Fruit fly (Drosophila melanogaster) whole organism, adult: ENCODE results near the gene CG13784.

Experiments used
- CG11617 ChIP-seq: fragments of 200-800 bp; sonication (Bioruptor generic); optimal IDR thresholded peaks from 2 replicates; lab custom pipeline; 2017; ENCODE audit warnings: mild to moderate bottlenecking, missing biosample characterization, missing genetic modification reagents, missing genetic modification characterization
- CG12768 ChIP-seq: fragments of 200-800 bp; sonication (Bioruptor generic); optimal IDR thresholded peaks from 2 replicates; lab custom pipeline; 2017; ENCODE audit warnings: missing biosample characterization, missing genetic modification characterization, mild to moderate bottlenecking, moderate library complexity, missing genetic modification reagents
- CG14711 ChIP-seq: fragments of 200-800 bp; sonication (Bioruptor generic); optimal IDR thresholded peaks from 2 replicates; lab custom pipeline; 2018; ENCODE audit warnings: missing biosample characterization, mild to moderate bottlenecking, missing genetic modification characterization, moderate library complexity
- CG1620 ChIP-seq: fragments of 200-800 bp; sonication (Bioruptor generic); optimal IDR thresholded peaks from 2 replicates; lab custom pipeline; 2016; ENCODE audit warnings: missing biosample characterization, missing genetic modification characterization
- CG33017 ChIP-seq: fragments of 200-800 bp; sonication (Bioruptor generic); optimal IDR thresholded peaks from 2 replicates; lab custom pipeline; 2018; ENCODE audit warnings: missing biosample characterization, mild to moderate bottlenecking, missing genetic modification characterization, moderate library complexity
- CG5204 ChIP-seq: fragments of 200-800 bp; sonication (Bioruptor generic); optimal IDR thresholded peaks from 2 replicates; lab custom pipeline; 2016; ENCODE audit warnings: missing biosample characterization, missing genetic modification characterization
- CG7045 ChIP-seq: fragments of 200-800 bp; sonication (Bioruptor generic); optimal IDR thresholded peaks from 2 replicates; lab custom pipeline; 2017; ENCODE audit warnings: missing biosample characterization, mild to moderate bottlenecking, missing genetic modification characterization
- CG7101 ChIP-seq: fragments of 200-800 bp; sonication (Bioruptor generic); optimal IDR thresholded peaks from 2 replicates; lab custom pipeline; 2018; ENCODE audit warnings: missing biosample characterization, mild to moderate bottlenecking, missing genetic modification characterization, moderate library complexity
- Clk ChIP-seq: fragments of 200-800 bp; sonication (Bioruptor generic); optimal IDR thresholded peaks from 2 replicates; lab custom pipeline; 2017; ENCODE audit warnings: missing biosample characterization, missing genetic modification characterization
- Crg-1 ChIP-seq: fragments of 200-800 bp; sonication (Bioruptor generic); optimal IDR thresholded peaks from 2 replicates; lab custom pipeline; 2016; ENCODE audit warnings: missing biosample characterization, missing genetic modification characterization
- Hr96 ChIP-seq: fragments of 200-800 bp; sonication (Bioruptor generic); optimal IDR thresholded peaks from 2 replicates; lab custom pipeline; 2016; ENCODE audit warnings: missing biosample characterization, missing genetic modification characterization
- Mnt ChIP-seq: fragments of 200-800 bp; sonication (Bioruptor generic); optimal IDR thresholded peaks from 2 replicates; lab custom pipeline; 2016; ENCODE audit warnings: missing biosample characterization, mild to moderate bottlenecking, missing genetic modification characterization
- bab1 ChIP-seq: fragments of 200-800 bp; sonication (Bioruptor generic); optimal IDR thresholded peaks from 3 replicates; lab custom pipeline; 2019; ENCODE audit warnings: missing biosample characterization, mild to moderate bottlenecking, missing genetic modification characterization, moderate library complexity
- cic ChIP-seq: fragments of 200-800 bp; sonication (Bioruptor generic); optimal IDR thresholded peaks from 2 replicates; lab custom pipeline; 2017; ENCODE audit warnings: missing biosample characterization, mild to moderate bottlenecking, missing genetic modification characterization, moderate library complexity
- cnc ChIP-seq, 2 experiments: fragments of >200 bp; optimal IDR thresholded peaks; 2 replicates each; lab custom pipeline; 2017
- kay ChIP-seq: fragments of 200-800 bp; sonication (Bioruptor generic); peaks from one replicate; lab custom pipeline; 2016; ENCODE audit warnings: missing biosample characterization, missing genetic modification characterization, borderline replicate concordance
- ovo ChIP-seq: fragments of 200-800 bp; sonication (Bioruptor generic); optimal IDR thresholded peaks from 2 replicates; lab custom pipeline; 2016; ENCODE audit warnings: missing biosample characterization, missing genetic modification characterization
- pad ChIP-seq: fragments of 200-800 bp; sonication (Bioruptor generic); optimal IDR thresholded peaks from 3 replicates; lab custom pipeline; 2017; ENCODE audit warnings: missing biosample characterization, missing genetic modification characterization, mild to moderate bottlenecking, moderate library complexity, missing genetic modification reagents
- tj ChIP-seq: fragments of 200-800 bp; sonication (Bioruptor generic); optimal IDR thresholded peaks from 3 replicates; lab custom pipeline; 2017; ENCODE audit warnings: missing biosample characterization, mild to moderate bottlenecking, missing genetic modification characterization, moderate library complexity
- toe ChIP-seq: fragments of 200-800 bp; sonication (Bioruptor generic); optimal IDR thresholded peaks from 2 replicates; lab custom pipeline; 2016; ENCODE audit warnings: missing biosample characterization, missing genetic modification characterization

The CG13784 gene

DNA sequence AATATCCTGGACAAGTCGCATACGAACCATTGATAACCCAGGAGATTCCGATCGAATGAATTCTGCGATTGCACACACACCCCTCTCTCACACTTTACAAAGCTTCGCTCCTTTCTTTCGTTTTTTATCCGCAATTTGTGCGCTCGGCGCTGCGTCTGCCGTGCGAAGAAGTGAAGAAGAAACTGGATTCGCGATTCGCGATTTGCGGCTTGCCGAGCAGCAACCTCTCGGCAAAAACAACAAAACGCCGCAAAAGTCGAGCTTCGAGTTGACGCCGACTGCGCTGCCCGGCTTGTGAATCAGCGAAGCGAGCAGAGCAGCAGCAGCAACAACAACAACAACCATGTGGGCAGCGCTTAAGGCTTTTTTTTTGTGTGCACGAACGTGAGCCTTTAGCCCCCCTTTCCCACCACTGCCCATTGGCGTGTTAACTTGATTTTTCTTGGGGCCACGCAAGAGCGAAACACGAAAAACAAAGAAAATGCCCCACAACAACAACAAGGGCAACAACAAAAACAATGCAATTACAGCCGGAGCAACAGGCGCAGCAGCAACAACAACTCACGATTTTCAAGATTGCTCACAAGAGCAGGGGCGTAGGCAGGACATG is 31.8 kb downstream of the CG13784 start:
- TF ChIP-seq tj (no peak), Mnt (no peak), CG33017 (tag; lab: Kevin White, UChicago) (no peak), CG7045 (GFP tag; lab: Kevin White, UChicago) (no peak), kay (no peak), toe (no peak), CG12768 (GFP tag; lab: Kevin White, UChicago) (no peak), Crg-1 (GFP tag; lab: Kevin White, UChicago) (no peak), CG11617 (GFP tag; lab: Kevin White, UChicago) (no peak), ovo (GFP tag; lab: Kevin White, UChicago) (no peak), CG1620 (no peak), cnc (optimal IDR thresholded peaks at IDR 0.05; lab: Kevin White, UChicago) (no peak)

- TF ChIP-seq CG7101 (tag; lab: Kevin White, UChicago) (no peak), Clk (GFP tag; lab: Kevin White, UChicago) (no peak), bab1 (GFP tag; lab: Kevin White, UChicago) (peak; percentile 32), cnc (optimal IDR thresholded peaks at IDR 0.05; lab: Kevin White, UChicago) (no peak), CG14711 (tag; lab: Kevin White, UChicago) (peak; percentile 39), pad (GFP tag; lab: Kevin White, UChicago) (no peak), CG7045 (GFP tag; lab: Kevin White, UChicago) (no peak), CG11617 (GFP tag; lab: Kevin White, UChicago) (peak; percentile 15), Mnt (peak; percentile 24), toe (no peak), ovo (GFP tag; lab: Kevin White, UChicago) (no peak)
Measured at dm6 chr2L:7181978-7182392, 37.8 kb downstream of the CG13784 start, which contains the start of gene MICU1. TSS of gene MICU1 (plus strand) at chr2L:7182234.

DNA sequence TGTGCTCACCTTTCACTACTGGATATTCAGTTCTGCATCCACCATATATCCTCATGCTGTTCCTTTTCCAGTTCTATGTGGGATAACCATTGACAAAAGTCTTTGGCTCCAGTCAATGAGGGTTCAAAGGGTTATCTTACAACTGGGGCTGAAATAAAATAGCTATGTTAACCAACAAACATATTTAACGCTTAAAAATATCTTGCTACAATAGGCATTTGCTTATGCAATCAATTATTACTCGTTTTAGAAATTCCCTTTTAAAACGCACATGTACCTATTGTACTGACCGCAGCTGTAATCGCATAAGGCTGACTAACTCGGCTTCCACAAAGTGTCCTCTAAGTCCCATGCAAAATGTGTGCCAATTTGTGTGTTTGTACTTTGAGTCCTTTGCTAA is 40.6 kb downstream of the CG13784 start:
- TF ChIP-seq CG7045 (GFP tag; lab: Kevin White, UChicago) (no peak), pad (GFP tag; lab: Kevin White, UChicago) (no peak), CG1620 (no peak), kay (no peak), cnc (optimal IDR thresholded peaks at IDR 0.05; lab: Kevin White, UChicago) (no peak), ovo (GFP tag; lab: Kevin White, UChicago) (no peak), Hr96 (no peak), Clk (GFP tag; lab: Kevin White, UChicago) (no peak), CG11617 (GFP tag; lab: Kevin White, UChicago) (no peak), CG14711 (tag; lab: Kevin White, UChicago) (no peak), bab1 (GFP tag; lab: Kevin White, UChicago) (no peak), Mnt (no peak), cic (GFP tag; lab: Kevin White, UChicago) (no peak), CG12768 (GFP tag; lab: Kevin White, UChicago) (no peak), tj (no peak), toe (no peak), CG5204 (GFP tag; lab: Kevin White, UChicago) (no peak)

DNA sequence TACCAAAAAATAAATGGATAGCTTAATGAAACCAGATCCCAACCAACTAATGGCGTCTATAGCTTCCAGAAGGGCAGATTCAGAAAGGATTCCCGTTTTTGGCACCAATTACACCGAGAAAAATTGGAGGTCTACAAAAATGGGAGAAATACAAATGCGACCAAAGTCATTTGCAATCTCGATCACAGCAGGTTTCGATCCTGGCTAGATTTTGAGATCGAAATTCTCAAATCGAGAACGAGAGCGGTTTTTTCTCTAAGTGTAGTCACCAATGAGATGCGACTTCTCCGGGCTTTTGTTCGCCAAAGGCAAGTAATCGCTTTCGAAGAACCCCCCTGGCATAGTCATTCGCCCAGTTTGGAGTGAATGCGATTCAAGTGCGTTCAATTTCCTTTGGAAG is 44.0 kb downstream of the CG13784 start:
- TF ChIP-seq pad (GFP tag; lab: Kevin White, UChicago) (no peak), cic (GFP tag; lab: Kevin White, UChicago) (no peak), bab1 (GFP tag; lab: Kevin White, UChicago) (no peak), cnc (optimal IDR thresholded peaks at IDR 0.05; lab: Kevin White, UChicago) (no peak), CG1620 (no peak)

DNA sequence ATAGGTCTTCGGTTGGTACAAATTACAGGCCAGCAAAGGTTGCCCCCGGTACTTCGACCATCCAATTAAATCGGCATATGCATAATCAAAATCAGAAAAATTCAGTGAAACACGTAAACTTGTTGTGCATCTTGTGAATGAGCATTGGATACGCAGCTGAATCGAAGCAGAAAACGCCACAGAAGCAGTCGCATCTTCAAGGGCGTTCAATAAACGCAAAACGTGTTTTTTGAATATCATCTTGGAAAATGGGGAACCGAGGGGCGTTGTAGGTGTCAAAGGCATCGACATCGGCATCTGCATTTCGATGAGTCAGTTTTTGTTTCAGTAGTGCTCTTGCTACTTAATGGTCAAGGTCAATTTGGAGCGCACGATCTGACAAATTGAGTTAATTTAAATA is 45.5 kb downstream of the CG13784 start:
- TF ChIP-seq tj (no peak), CG5204 (GFP tag; lab: Kevin White, UChicago) (no peak), CG11617 (GFP tag; lab: Kevin White, UChicago) (no peak), Clk (GFP tag; lab: Kevin White, UChicago) (no peak), CG7101 (tag; lab: Kevin White, UChicago) (no peak), CG33017 (tag; lab: Kevin White, UChicago) (no peak), CG1620 (no peak), kay (no peak), pad (GFP tag; lab: Kevin White, UChicago) (no peak), CG12768 (GFP tag; lab: Kevin White, UChicago) (no peak), CG14711 (tag; lab: Kevin White, UChicago) (no peak), Crg-1 (GFP tag; lab: Kevin White, UChicago) (no peak), ovo (GFP tag; lab: Kevin White, UChicago) (no peak), Mnt (no peak)

- TF ChIP-seq CG1620 (no peak), Mnt (no peak), CG11617 (GFP tag; lab: Kevin White, UChicago) (no peak), cic (GFP tag; lab: Kevin White, UChicago) (no peak)
Measured at dm6 chr2L:7169003-7169402, 50.8 kb downstream of the CG13784 start.

DNA sequence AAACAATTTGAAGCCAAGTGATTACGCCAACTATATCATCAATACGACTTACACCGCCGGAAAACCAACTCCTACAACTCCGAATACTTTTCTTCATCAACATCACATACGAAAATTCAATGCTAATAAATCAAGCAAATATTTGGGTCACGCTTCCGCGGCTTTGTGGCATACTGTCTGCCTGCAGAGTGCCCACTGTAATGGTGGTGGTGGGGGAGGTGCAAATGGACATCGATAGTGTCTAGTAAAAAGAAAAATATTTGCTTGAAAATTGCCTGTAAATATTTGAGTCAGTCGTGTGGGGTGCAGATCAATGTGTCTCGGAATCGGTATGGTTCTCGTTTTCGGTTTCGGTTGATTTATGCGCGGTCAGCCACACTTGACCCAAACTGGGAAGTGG is 54.0 kb downstream of the CG13784 start:
- TF ChIP-seq pad (GFP tag; lab: Kevin White, UChicago) (no peak), CG11617 (GFP tag; lab: Kevin White, UChicago) (no peak), Mnt (no peak), CG33017 (tag; lab: Kevin White, UChicago) (no peak), CG1620 (no peak), cnc (optimal IDR thresholded peaks at IDR 0.05; lab: Kevin White, UChicago) (no peak), CG5204 (GFP tag; lab: Kevin White, UChicago) (no peak), CG12768 (GFP tag; lab: Kevin White, UChicago) (no peak), Crg-1 (GFP tag; lab: Kevin White, UChicago) (no peak), tj (no peak), Clk (GFP tag; lab: Kevin White, UChicago) (no peak), toe (no peak), ovo (GFP tag; lab: Kevin White, UChicago) (no peak), CG7045 (GFP tag; lab: Kevin White, UChicago) (no peak), CG14711 (tag; lab: Kevin White, UChicago) (no peak), kay (no peak), CG7101 (tag; lab: Kevin White, UChicago) (no peak), cic (GFP tag; lab: Kevin White, UChicago) (no peak), bab1 (GFP tag; lab: Kevin White, UChicago) (no peak)
